Worm (Caenorhabditis elegans) whole organism, early embryonic: Measurements from ENCODE around the gene arrd-3.

Experiments
- B0310.2 ChIP-seq: sonication (generic microtip); optimal IDR thresholded peaks from 2 replicates; lab custom pipeline; 2016; ENCODE audit warnings: mild to moderate bottlenecking, missing genetic modification characterization, missing compliant biosample characterization
- F13C5.2 ChIP-seq: sonication (generic microtip); optimal IDR thresholded peaks from 2 replicates; lab custom pipeline; 2017; ENCODE audit warnings: mild to moderate bottlenecking, missing genetic modification characterization, inconsistent platforms, missing compliant biosample characterization
- aly-1 ChIP-seq: sonication (generic microtip); optimal IDR thresholded peaks from 2 replicates; lab custom pipeline; 2016; ENCODE audit warnings: missing genetic modification characterization, missing compliant biosample characterization
- ama-1 ChIP-seq: fragments of 150-350 bp; optimal IDR thresholded peaks from 2 replicates; lab custom pipeline; 2014
- ceh-36 ChIP-seq: sonication (generic microtip); optimal IDR thresholded peaks from 2 replicates; lab custom pipeline; 2016; ENCODE audit warnings: missing genetic modification characterization, inconsistent platforms, missing compliant biosample characterization
- ets-7 ChIP-seq: sonication (generic microtip); optimal IDR thresholded peaks from 2 replicates; lab custom pipeline; 2016; ENCODE audit warnings: missing genotype, missing genetic modification characterization, missing compliant biosample characterization
- flt-1 ChIP-seq: fragments of 200-800 bp; sonication (Bioruptor generic); IDR thresholded peaks from 2 replicates; pipeline ENCODE4 v1.3.6; 2022; ENCODE audit warnings: missing genetic modification characterization, missing compliant biosample characterization
- hmbx-1 ChIP-seq: sonication (generic microtip); optimal IDR thresholded peaks from 2 replicates; lab custom pipeline; 2016; ENCODE audit warnings: mild to moderate bottlenecking, missing genetic modification characterization, missing compliant biosample characterization
- hmg-4 ChIP-seq: fragments of 200-800 bp; sonication (Bioruptor generic); optimal IDR thresholded peaks from 2 replicates; lab custom pipeline; 2018; ENCODE audit warnings: mild to moderate bottlenecking, missing genetic modification characterization, missing compliant biosample characterization
- pes-1 ChIP-seq: fragments of 200-800 bp; sonication (Bioruptor generic); IDR thresholded peaks from 2 replicates; pipeline ENCODE4 v1.3.6; 2022; ENCODE audit warnings: missing genetic modification reagents, missing genetic modification characterization, missing compliant biosample characterization
- sea-1 ChIP-seq: fragments of 200-800 bp; sonication (Bioruptor generic); conservative IDR thresholded peaks from 2 replicates; pipeline ENCODE4 v1.3.6; 2022; ENCODE audit warnings: missing genetic modification characterization, missing compliant biosample characterization
- tbx-11 ChIP-seq: fragments of 200-800 bp; sonication (Bioruptor generic); IDR thresholded peaks from 2 replicates; pipeline ENCODE4 v1.3.6; 2022; ENCODE audit warnings: missing genetic modification characterization, missing compliant biosample characterization
- tbx-37 ChIP-seq: fragments of 200-800 bp; sonication (Bioruptor generic); conservative IDR thresholded peaks from 2 replicates; pipeline ENCODE4 v1.3.6; 2022; ENCODE audit warnings: missing genetic modification reagents, missing genetic modification characterization, missing compliant biosample characterization
- tra-4 ChIP-seq: sonication (generic microtip); optimal IDR thresholded peaks from 2 replicates; lab custom pipeline; 2017; ENCODE audit warnings: missing genetic modification characterization, missing compliant biosample characterization

DNA sequence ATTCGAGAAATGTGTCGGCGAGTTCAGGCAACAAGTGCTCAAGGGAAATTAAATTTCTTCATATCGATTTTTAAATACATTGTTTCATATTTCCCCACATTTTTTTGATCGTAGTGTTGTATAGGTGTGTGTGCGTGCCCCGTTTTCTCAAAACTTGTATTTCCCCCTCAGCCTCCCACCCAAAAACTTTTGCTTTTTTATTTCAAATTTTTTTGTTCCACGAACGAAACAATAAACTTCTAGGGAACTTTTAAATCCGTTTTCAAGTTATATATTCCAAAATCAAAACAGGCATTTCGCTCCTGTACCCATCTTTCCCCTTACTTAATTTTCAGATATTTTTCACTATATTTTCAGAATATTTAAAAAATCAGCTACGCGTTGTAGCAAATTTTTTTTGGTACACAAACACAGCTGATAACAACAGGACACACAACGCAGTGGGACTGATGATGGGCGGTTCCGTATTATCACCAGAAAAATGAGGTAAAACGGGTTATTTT is 5.8 kb downstream of the arrd-3 start, which contains the start of the genes M176.4 and M176.16:
- TF ChIP-seq ama-1 (lab: Kevin White, UChicago), result no peak
- TF ChIP-seq flt-1, result no peak
- TF ChIP-seq hmg-4 (GFP tag; lab: Kevin White, UChicago), result no peak
- no peak for TF ChIP-seq tra-4
- TF ChIP-seq hmbx-1 (tag; lab: Kevin White, UChicago), result no peak
- no peak for TF ChIP-seq pes-1 (GFP tag; lab: Robert Waterston, UW)
- no peak for TF ChIP-seq tbx-37 (GFP tag; lab: Robert Waterston, UW)
- no peak for TF ChIP-seq F13C5.2
- TF ChIP-seq tbx-11 (GFP tag; lab: Robert Waterston, UW), result no peak
- TF ChIP-seq ets-7 (tag; lab: Kevin White, UChicago), result no peak
- TF ChIP-seq B0310.2, result no peak
- TF ChIP-seq ceh-36 (tag; lab: Kevin White, UChicago), result no peak
- no peak for TF ChIP-seq aly-1 (tag; lab: Kevin White, UChicago)
- no peak for TF ChIP-seq sea-1 (GFP tag; lab: Robert Waterston, UW)
